Fruit fly (Drosophila melanogaster): ENCODE results near the gene Rala.

The Rala gene

dm6 chrX:3687837-3688375, 31.5 kb downstream of the Rala start (continued):
- TF ChIP-seq CG9876 (GFP tag; optimal IDR thresholded peaks at IDR 0.05) (peak; percentile 45), CG14050 (GFP tag; IDR thresholded peaks at IDR 0.05) (no peak), eve (GFP tag; optimal IDR thresholded peaks at IDR 0.05) (peak in 1 of 2 experiments; percentile 34), lola (GFP tag; optimal IDR thresholded peaks at IDR 0.05) (peak in 1 of 3 experiments; percentile 54), pzg (GFP tag; optimal IDR thresholded peaks at IDR 0.05) (no peak), CG12659 (GFP tag; optimal IDR thresholded peaks at IDR 0.05) (peak; percentile 53), CG10147 (GFP tag; optimal IDR thresholded peaks at IDR 0.05) (peak; percentile 25), dan (GFP tag; IDR thresholded peaks at IDR 0.05) (no peak), ap (GFP tag; IDR thresholded peaks at IDR 0.05) (0 out of 2 replicates have a peak, but pooled peaks have one; percentile 43), jing (GFP tag; optimal IDR thresholded peaks at IDR 0.05) (peak; percentile 26), dmrt11E (tag; optimal IDR thresholded peaks at IDR 0.05) (peak; percentile 71), dmrt99B (tag; optimal IDR thresholded peaks at IDR 0.05) (peak; percentile 69), Fer3 (tag; optimal IDR thresholded peaks at IDR 0.05) (peak; percentile 23), gsb (GFP tag; IDR thresholded peaks at IDR 0.05) (no peak), CG30403 (GFP tag; optimal IDR thresholded peaks at IDR 0.05) (peak; percentile 74), pho (GFP tag; optimal IDR thresholded peaks at IDR 0.05) (peak; percentile 23), CG8765 (GFP tag; IDR thresholded peaks at IDR 0.05) (no peak), Ssrp (tag; optimal IDR thresholded peaks at IDR 0.05) (peak; percentile 54), Hr3 (GFP tag; optimal IDR thresholded peaks at IDR 0.05) (peak; percentile 6), CG4707 (GFP tag; optimal IDR thresholded peaks at IDR 0.05) (no peak), Myb (GFP tag; optimal IDR thresholded peaks at IDR 0.05) (peak; percentile 40), CG7556 (GFP tag; optimal IDR thresholded peaks at IDR 0.05) (peak; percentile 62), CG12071 (GFP tag; optimal IDR thresholded peaks at IDR 0.05) (peak; percentile 70), hth (optimal IDR thresholded peaks at IDR 0.05) (no peak), sim (GFP tag; IDR thresholded peaks at IDR 0.05) (peak; percentile 62), tx (GFP tag; optimal IDR thresholded peaks at IDR 0.05) (no peak), peb (GFP tag; IDR thresholded peaks at IDR 0.05) (0 out of 2 replicates have a peak, but pooled peaks have one; percentile 43), Dp (GFP tag; optimal IDR thresholded peaks at IDR 0.05) (no peak), Lim3 (GFP tag; IDR thresholded peaks at IDR 0.05) (no peak), Mad (GFP tag; optimal IDR thresholded peaks at IDR 0.05) (peak; percentile 12), CG18476 (GFP tag; optimal IDR thresholded peaks at IDR 0.05) (peak; percentile 25), GATAe (GFP tag; conservative IDR thresholded peaks at IDR 0.05) (no peak), CG12391 (tag; optimal IDR thresholded peaks at IDR 0.05) (peak; percentile 69), ewg (GFP tag; optimal IDR thresholded peaks at IDR 0.05) (peak; percentile 75), Blimp-1 (GFP tag; optimal IDR thresholded peaks at IDR 0.05) (peak; percentile 51), HLH3B (GFP tag; IDR thresholded peaks at IDR 0.05) (peak; percentile 67), Ada2b (GFP tag; IDR thresholded peaks at IDR 0.05) (peak; percentile 50), dysf (GFP tag; IDR thresholded peaks at IDR 0.05) (peak; percentile 76), CG12104 (GFP tag; optimal IDR thresholded peaks at IDR 0.05) (no peak), Antp (GFP tag; optimal IDR thresholded peaks at IDR 0.05) (peak; percentile 70), amos (GFP tag; IDR thresholded peaks at IDR 0.05; ENCODE audit: partially characterized antibody) (no peak), repo (GFP tag; optimal IDR thresholded peaks at IDR 0.05) (peak; percentile 40), pb (GFP tag; optimal IDR thresholded peaks at IDR 0.05) (peak; percentile 65), Awh (GFP tag; IDR thresholded peaks at IDR 0.05) (0 out of 2 replicates have a peak, but pooled peaks have one; percentile 22), inv (GFP tag; IDR thresholded peaks at IDR 0.05; ENCODE audit: partially characterized antibody) (no peak), ci (GFP tag; IDR thresholded peaks at IDR 0.05) (peak; percentile 85), B-H1 (GFP tag; IDR thresholded peaks at IDR 0.05) (peak; percentile 46; the same call in 2 of the 3 replicates), unc-4 (GFP tag; IDR thresholded peaks at IDR 0.05; ENCODE audit: partially characterized antibody) (no peak), Abd-B (GFP tag; optimal IDR thresholded peaks at IDR 0.05) (peak; percentile 36), H15 (GFP tag; IDR thresholded peaks at IDR 0.05) (0 out of 3 replicates have a peak, but pooled peaks have one; percentile 48)
